Fruit fly (Drosophila melanogaster) whole organism, embryonic: ENCODE data around the gene scaf6.

Source experiments
- Atf6 ChIP-seq: fragments of 200-800 bp; sonication (Bioruptor generic); IDR thresholded peaks from 2 replicates; pipeline ENCODE4 v1.3.6; 2022; ENCODE audit warnings: missing biosample characterization, missing genetic modification characterization
- Bdp1 ChIP-seq: fragments of 200-800 bp; sonication (Bioruptor generic); optimal IDR thresholded peaks from 3 replicates; lab custom pipeline; 2016; ENCODE audit warnings: missing biosample characterization, missing genetic modification characterization
- Bgb ChIP-seq: fragments of 200-800 bp; sonication (Bioruptor generic); IDR thresholded peaks from 2 replicates; pipeline ENCODE4 v1.3.6; 2022; ENCODE audit warnings: missing biosample characterization, missing genetic modification characterization; ENCODE audit not compliant: partially characterized antibody
- CG11085 ChIP-seq: fragments of 200-800 bp; sonication (Bioruptor generic); IDR thresholded peaks from 2 replicates; pipeline ENCODE4 v1.3.6; 2022; ENCODE audit warnings: missing biosample characterization, missing genetic modification characterization
- CG12219 ChIP-seq: fragments of 200-800 bp; sonication (Bioruptor generic); optimal IDR thresholded peaks from 3 replicates; lab custom pipeline; 2018; ENCODE audit warnings: missing biosample characterization, mild to moderate bottlenecking, missing genetic modification characterization
- CG15479 ChIP-seq: fragments of 200-800 bp; sonication (Bioruptor generic); optimal IDR thresholded peaks from 3 replicates; lab custom pipeline; 2019; ENCODE audit warnings: missing biosample characterization, mild to moderate bottlenecking, missing genetic modification characterization, moderate library complexity
- CG17568 ChIP-seq: fragments of 200-800 bp; sonication (Bioruptor generic); optimal IDR thresholded peaks from 2 replicates; lab custom pipeline; 2018; ENCODE audit warnings: missing biosample characterization, mild to moderate bottlenecking, missing genetic modification characterization, moderate library complexity
- CG32532 ChIP-seq: fragments of 200-800 bp; sonication (Bioruptor generic); IDR thresholded peaks from 2 replicates; pipeline ENCODE4 v1.3.6; 2022; ENCODE audit warnings: missing biosample characterization, missing genetic modification characterization
- CG33557 ChIP-seq: fragments of 200-800 bp; sonication (Bioruptor generic); optimal IDR thresholded peaks from 2 replicates; lab custom pipeline; 2019; ENCODE audit warnings: missing biosample characterization, mild to moderate bottlenecking, missing genetic modification characterization, moderate library complexity
- CG4404 ChIP-seq: fragments of 200-800 bp; sonication (Bioruptor generic); IDR thresholded peaks from 2 replicates; pipeline ENCODE4 v1.3.6; 2022; ENCODE audit warnings: missing biosample characterization, missing genetic modification characterization
- CG4820 ChIP-seq: fragments of 200-800 bp; sonication (Bioruptor generic); optimal IDR thresholded peaks from 3 replicates; lab custom pipeline; 2016; ENCODE audit warnings: missing biosample characterization, missing genetic modification characterization
- CG7745 ChIP-seq: fragments of 200-800 bp; sonication (Bioruptor generic); optimal IDR thresholded peaks from 2 replicates; lab custom pipeline; 2018; ENCODE audit warnings: missing biosample characterization, mild to moderate bottlenecking, missing genetic modification characterization, moderate library complexity
- CG8359 ChIP-seq: fragments of 200-800 bp; sonication (Bioruptor generic); optimal IDR thresholded peaks from 2 replicates; lab custom pipeline; 2017; ENCODE audit warnings: missing biosample characterization, mild to moderate bottlenecking, missing genetic modification characterization, borderline replicate concordance
- CG9609 ChIP-seq: fragments of 200-800 bp; sonication (Bioruptor generic); optimal IDR thresholded peaks from 3 replicates; lab custom pipeline; 2016; ENCODE audit warnings: missing biosample characterization, missing genetic modification characterization
- CG9727 ChIP-seq: fragments of 200-800 bp; sonication (Bioruptor generic); optimal IDR thresholded peaks from 3 replicates; lab custom pipeline; 2017; ENCODE audit warnings: missing biosample characterization, mild to moderate bottlenecking, missing genetic modification characterization
- D ChIP-seq, 2 experiments: fragments of 200-800 bp in 1 of 2; fragments of >200 bp in 1 of 2; sonication (Bioruptor generic) in 1 of 2; optimal IDR thresholded peaks; 2 replicates in 1 of 2; 3 replicates in 1 of 2; lab custom pipeline; 2017; ENCODE audit warnings: mild to moderate bottlenecking in 1 of 2, missing biosample characterization in 1 of 2, missing genetic modification characterization in 1 of 2, missing genetic modification reagents in 1 of 2
- Eip74EF ChIP-seq, 2 experiments: fragments of 200-800 bp in 1 of 2; fragments of >200 bp in 1 of 2; sonication (Bioruptor generic) in 1 of 2; optimal IDR thresholded peaks; 2 replicates each; lab custom pipeline; 2017 to 2019; ENCODE audit warnings: missing biosample characterization in 2 of 2, missing genetic modification characterization in 2 of 2, mild to moderate bottlenecking in 1 of 2, moderate library complexity in 1 of 2
- HLH3B ChIP-seq: fragments of 200-800 bp; sonication (Bioruptor generic); IDR thresholded peaks from 2 replicates; pipeline ENCODE4 v1.3.6; 2022; ENCODE audit warnings: missing biosample characterization, missing genetic modification characterization
- HLHmδ ChIP-seq: fragments of 200-800 bp; sonication (Bioruptor generic); optimal IDR thresholded peaks from 2 replicates; lab custom pipeline; 2018; ENCODE audit warnings: missing biosample characterization, mild to moderate bottlenecking, missing genetic modification characterization, moderate library complexity
- Hey ChIP-seq: fragments of 200-800 bp; sonication (Bioruptor generic); optimal IDR thresholded peaks from 3 replicates; lab custom pipeline; 2018; ENCODE audit warnings: missing biosample characterization, mild to moderate bottlenecking, missing genetic modification characterization
- Hmx ChIP-seq: fragments of 200-800 bp; sonication (Bioruptor generic); optimal IDR thresholded peaks from 2 replicates; lab custom pipeline; 2016; ENCODE audit warnings: missing biosample characterization, missing genetic modification characterization
- Hr39 ChIP-seq: fragments of >200 bp; optimal IDR thresholded peaks from 2 replicates; lab custom pipeline; 2017
- Kr ChIP-seq: fragments of 200-800 bp; sonication (Bioruptor generic); optimal IDR thresholded peaks from 2 replicates; lab custom pipeline; 2017; ENCODE audit warnings: missing biosample characterization, mild to moderate bottlenecking, missing genetic modification characterization
- Lhr ChIP-seq: fragments of 200-800 bp; sonication (Bioruptor generic); optimal IDR thresholded peaks from 3 replicates; lab custom pipeline; 2017; ENCODE audit warnings: mild to moderate bottlenecking, missing biosample characterization, missing genetic modification reagents, missing genetic modification characterization
- Mad ChIP-seq: fragments of 200-800 bp; sonication (Bioruptor generic); optimal IDR thresholded peaks from 2 replicates; lab custom pipeline; 2016; ENCODE audit warnings: missing biosample characterization, missing genetic modification characterization
- Med ChIP-seq: fragments of 200-800 bp; sonication (Bioruptor generic); peaks from one replicate; lab custom pipeline; 2016; ENCODE audit warnings: missing biosample characterization, missing genetic modification characterization, mild to moderate bottlenecking, inconsistent platforms, moderate library complexity
- Myb ChIP-seq: fragments of 200-800 bp; sonication (Bioruptor generic); optimal IDR thresholded peaks from 2 replicates; lab custom pipeline; 2016; ENCODE audit warnings: missing biosample characterization, missing genetic modification characterization
- Oaz ChIP-seq: fragments of 200-800 bp; sonication (Bioruptor generic); IDR thresholded peaks from 2 replicates; pipeline ENCODE4 v1.3.6; 2022; ENCODE audit warnings: missing biosample characterization, missing genetic modification characterization
- Optix ChIP-seq: fragments of 200-800 bp; sonication (Bioruptor generic); IDR thresholded peaks from 3 replicates; pipeline ENCODE4 v1.3.6; 2022; ENCODE audit warnings: missing biosample characterization, missing genetic modification characterization
- Poxn ChIP-seq: fragments of 200-800 bp; sonication (Bioruptor generic); IDR thresholded peaks from 2 replicates; pipeline ENCODE4 v1.3.6; 2022; ENCODE audit warnings: missing biosample characterization, missing genetic modification characterization
- Spps ChIP-seq: fragments of 200-800 bp; sonication (Bioruptor generic); optimal IDR thresholded peaks from 2 replicates; lab custom pipeline; 2018; ENCODE audit warnings: missing biosample characterization, mild to moderate bottlenecking, missing genetic modification characterization
- Sry-β ChIP-seq: fragments of 200-800 bp; sonication (Bioruptor generic); optimal IDR thresholded peaks from 2 replicates; lab custom pipeline; 2018; ENCODE audit warnings: missing biosample characterization, mild to moderate bottlenecking, missing genetic modification characterization, moderate library complexity
- Xrp1 ChIP-seq: fragments of 200-800 bp; sonication (Bioruptor generic); IDR thresholded peaks from 2 replicates; pipeline ENCODE4 v1.3.6; 2022; ENCODE audit warnings: missing biosample characterization, missing genetic modification characterization
- bab2 ChIP-seq: fragments of 200-800 bp; sonication (Bioruptor generic); optimal IDR thresholded peaks from 2 replicates; lab custom pipeline; 2016; ENCODE audit warnings: missing biosample characterization, missing genetic modification characterization
- dimm ChIP-seq: fragments of 200-800 bp; sonication (Bioruptor generic); IDR thresholded peaks from 2 replicates; pipeline ENCODE4 v1.3.6; 2022; ENCODE audit warnings: missing biosample characterization, missing genetic modification characterization
- fd102C ChIP-seq: fragments of 200-800 bp; sonication (Bioruptor generic); optimal IDR thresholded peaks from 2 replicates; lab custom pipeline; 2018; ENCODE audit warnings: missing biosample characterization, mild to moderate bottlenecking, missing genetic modification characterization, moderate library complexity
- fru ChIP-seq: fragments of >200 bp; optimal IDR thresholded peaks from 2 replicates; lab custom pipeline; 2017
- ftz-f1 ChIP-seq: fragments of 200-800 bp; sonication (Bioruptor generic); optimal IDR thresholded peaks from 2 replicates; lab custom pipeline; 2016; ENCODE audit warnings: missing biosample characterization, missing genetic modification characterization
- her ChIP-seq: fragments of 200-800 bp; sonication (Bioruptor generic); optimal IDR thresholded peaks from 2 replicates; lab custom pipeline; 2016; ENCODE audit warnings: missing biosample characterization, missing genetic modification characterization
- luna ChIP-seq: fragments of 200-800 bp; sonication (Bioruptor generic); optimal IDR thresholded peaks from 2 replicates; lab custom pipeline; 2016; ENCODE audit warnings: missing biosample characterization, missing genetic modification characterization
- odd ChIP-seq: fragments of 200-800 bp; sonication (Bioruptor generic); optimal IDR thresholded peaks from 2 replicates; lab custom pipeline; 2017; ENCODE audit warnings: missing biosample characterization, mild to moderate bottlenecking, missing genetic modification characterization
- pzg ChIP-seq: fragments of 200-800 bp; sonication (Bioruptor generic); optimal IDR thresholded peaks from 3 replicates; lab custom pipeline; 2018; ENCODE audit warnings: missing biosample characterization, mild to moderate bottlenecking, missing genetic modification characterization, moderate library complexity
- sc ChIP-seq, 3 experiments: fragments of >200 bp in 2 of 3; fragments of 200-800 bp in 1 of 3; sonication (Bioruptor generic) in 1 of 3; optimal IDR thresholded peaks; 2 replicates in 2 of 3; 3 replicates in 1 of 3; lab custom pipeline; 2017; ENCODE audit warnings: mild to moderate bottlenecking in 1 of 3, missing biosample characterization in 1 of 3, missing genetic modification characterization in 1 of 3, missing genetic modification reagents in 1 of 3
- sd ChIP-seq: fragments of 200-800 bp; sonication (Bioruptor generic); optimal IDR thresholded peaks from 3 replicates; lab custom pipeline; 2018; ENCODE audit warnings: missing biosample characterization, mild to moderate bottlenecking, missing genetic modification characterization, moderate library complexity
- sim ChIP-seq: fragments of 200-800 bp; sonication (Bioruptor generic); IDR thresholded peaks from 2 replicates; pipeline ENCODE4 v1.3.6; 2022; ENCODE audit warnings: missing biosample characterization, missing genetic modification characterization
- slp2 ChIP-seq: fragments of 200-800 bp; sonication (Bioruptor generic); optimal IDR thresholded peaks from 2 replicates; lab custom pipeline; 2016; ENCODE audit warnings: missing biosample characterization, missing genetic modification characterization
- sqz ChIP-seq: fragments of 200-800 bp; sonication (Bioruptor generic); optimal IDR thresholded peaks from 3 replicates; lab custom pipeline; 2018; ENCODE audit warnings: missing biosample characterization, mild to moderate bottlenecking, missing genetic modification characterization
- sug ChIP-seq: fragments of 200-800 bp; optimal IDR thresholded peaks from 2 replicates; lab custom pipeline; 2019; ENCODE audit warnings: missing biosample characterization, mild to moderate bottlenecking, missing genetic modification characterization, moderate library complexity
- tna ChIP-seq: fragments of 200-800 bp; sonication (Bioruptor generic); IDR thresholded peaks from 2 replicates; pipeline ENCODE4 v1.3.6; 2022; ENCODE audit warnings: missing biosample characterization, missing genetic modification characterization; ENCODE audit not compliant: partially characterized antibody
- toy ChIP-seq: fragments of 200-800 bp; sonication (Bioruptor generic); IDR thresholded peaks from 2 replicates; pipeline ENCODE4 v1.3.6; 2022; ENCODE audit warnings: missing biosample characterization, missing genetic modification characterization

scaf6 gene

DNA sequence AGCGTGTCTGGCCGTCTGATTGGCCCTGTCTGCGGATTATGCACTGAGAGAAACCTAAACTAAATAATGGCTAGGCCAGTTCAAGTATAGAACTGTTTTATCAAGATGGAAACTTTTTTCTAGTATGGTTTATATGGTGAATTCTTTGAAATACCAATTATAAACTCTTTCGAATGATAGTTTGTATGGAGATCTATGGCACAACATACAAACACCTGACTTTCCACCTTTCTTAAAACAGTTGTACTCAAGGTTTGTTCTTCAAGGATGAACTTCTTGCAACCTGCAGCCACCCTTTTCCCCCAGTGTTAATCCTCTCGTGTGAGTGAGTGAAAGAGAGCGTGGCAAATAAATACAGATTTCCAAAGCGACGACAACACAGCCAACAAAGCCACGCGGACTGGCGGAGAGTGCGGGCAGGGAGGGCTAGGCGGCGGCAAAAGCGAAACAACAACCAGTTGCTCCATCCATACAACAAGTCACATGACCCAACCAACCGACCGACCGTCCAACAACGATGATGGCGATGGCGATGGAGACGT is 38.1 kb downstream of the scaf6 start (continued):
- TF ChIP-seq sim (peak; percentile 50; the same call in 1 of the 2 replicates), CG33557 (GFP tag; lab: Kevin White, UChicago) (peak; percentile 25), Hr39 (lab: Kevin White, UChicago) (no peak), Poxn (GFP tag; lab: Robert Waterston, UW) (peak; percentile 33; the same call in 1 of the 2 replicates), CG15479 (GFP tag; lab: Kevin White, UChicago) (no peak), Optix (GFP tag; lab: Robert Waterston, UW) (peak; percentile 81), bab2 (peak; percentile 89), her (GFP tag; lab: Kevin White, UChicago) (peak; percentile 87), slp2 (GFP tag; lab: Kevin White, UChicago) (peak; percentile 83), Bgb (GFP tag; lab: Robert Waterston, UW) (no peak), CG7745 (tag; lab: Kevin White, UChicago) (no peak), CG8359 (GFP tag; lab: Kevin White, UChicago) (peak; percentile 8), dimm (GFP tag; lab: Robert Waterston, UW) (peak; percentile 73), Spps (tag; lab: Kevin White, UChicago) (peak; percentile 22), Atf6 (GFP tag; lab: Robert Waterston, UW) (peak; percentile 86), CG9609 (peak; percentile 92), Hey (tag; lab: Kevin White, UChicago) (no peak), Med (GFP tag; lab: Kevin White, UChicago) (peak; percentile 98), sqz (GFP tag; lab: Kevin White, UChicago) (peak; percentile 36), odd (GFP tag; lab: Kevin White, UChicago) (peak; percentile 74), ftz-f1 (GFP tag; lab: Kevin White, UChicago) (no peak), HLH3B (GFP tag; lab: Robert Waterston, UW) (peak; percentile 88), HLHmδ (GFP tag; lab: Kevin White, UChicago) (peak; percentile 15), Bdp1 (peak; percentile 61), pzg (no peak), sc (optimal IDR thresholded peaks at IDR 0.05; lab: Kevin White, UChicago) (no peak), sc (GFP tag; optimal IDR thresholded peaks at IDR 0.05; lab: Kevin White, UChicago) (peak; percentile 57), CG4404 (GFP tag; lab: Robert Waterston, UW) (peak; percentile 74), CG12219 (GFP tag; lab: Kevin White, UChicago) (peak; percentile 87), sd (tag; lab: Kevin White, UChicago) (no peak), fd102C (GFP tag; lab: Kevin White, UChicago) (no peak), CG9727 (GFP tag; lab: Kevin White, UChicago) (peak; percentile 85), Eip74EF (GFP tag; optimal IDR thresholded peaks at IDR 0.05; lab: Kevin White, UChicago) (peak in 1 of 2 experiments; percentile 82), Myb (GFP tag; lab: Kevin White, UChicago) (peak; percentile 80), CG4820 (GFP tag; lab: Kevin White, UChicago) (peak; percentile 81), Lhr (GFP tag; lab: Kevin White, UChicago) (peak; percentile 60), D (optimal IDR thresholded peaks at IDR 0.05; lab: Kevin White, UChicago) (no peak), D (GFP tag; optimal IDR thresholded peaks at IDR 0.05; lab: Kevin White, UChicago) (peak; percentile 78), fru (lab: Kevin White, UChicago) (no peak), Sry-β (GFP tag; lab: Kevin White, UChicago) (no peak), Xrp1 (GFP tag; lab: Robert Waterston, UW) (peak; percentile 78), Oaz (GFP tag; lab: Robert Waterston, UW) (peak; percentile 80), luna (peak; percentile 76), Mad (peak; percentile 69), CG11085 (GFP tag; lab: Robert Waterston, UW) (peak; percentile 61), tna (no peak), sug (peak; percentile 59), CG32532 (GFP tag; lab: Robert Waterston, UW) (peak; percentile 87), toy (GFP tag; lab: Robert Waterston, UW) (peak; percentile 58; the same call in 1 of the 2 replicates), Hmx (GFP tag; lab: Kevin White, UChicago) (peak; percentile 25), CG17568 (peak; percentile 72), Kr (GFP tag; lab: Kevin White, UChicago) (no peak)
